Worm (Caenorhabditis elegans): Measurements from ENCODE around the gene C02F4.5.
A peak's percentile ranks its signal among the peaks of the same experiment; 100 is the strongest.

Gene C02F4.5

ce11 chrIV:10507586-10507985 is 16.4 kb downstream of the C02F4.5 start:
- TF ChIP-seq hmg-1.2 (GFP tag; IDR thresholded peaks at IDR 0.05) (no peak), dox-1 (GFP tag; IDR thresholded peaks at IDR 0.05) (no peak), Y67H2A.10 (GFP tag; conservative IDR thresholded peaks at IDR 0.05) (no peak), let-526 (GFP tag; IDR thresholded peaks at IDR 0.05) (no peak), lin-40 (tag; optimal IDR thresholded peaks at IDR 0.05) (peak; percentile 12), ztf-28 (GFP tag; IDR thresholded peaks at IDR 0.05) (no peak), athp-1 (tag; optimal IDR thresholded peaks at IDR 0.05) (no peak)

- 0 out of 2 replicates have a peak, but pooled peaks have one; percentile 60 for TF ChIP-seq cebp-2 (GFP tag; IDR thresholded peaks at IDR 0.05)
- no peak for TF ChIP-seq Y79H2A.3 (GFP tag; conservative IDR thresholded peaks at IDR 0.05)
Observed at ce11 chrIV:10506016-10506415, 17.9 kb downstream of the C02F4.5 start.

- TF ChIP-seq ztf-3 (GFP tag; optimal IDR thresholded peaks at IDR 0.05) (no peak), ZK185.1 (tag; optimal IDR thresholded peaks at IDR 0.05; ENCODE audit: poor library complexity, severe bottlenecking) (no peak), let-526 (GFP tag; IDR thresholded peaks at IDR 0.05) (no peak), nhr-120 (GFP tag; IDR thresholded peaks at IDR 0.05) (no peak), unc-130 (GFP tag; optimal IDR thresholded peaks at IDR 0.05) (no peak), ama-1 (optimal IDR thresholded peaks at IDR 0.05) (no peak), ama-1 (GFP tag; optimal IDR thresholded peaks at IDR 0.05) (no peak), mxl-1 (tag; optimal IDR thresholded peaks at IDR 0.05) (no peak), hrde-1 (tag; optimal IDR thresholded peaks at IDR 0.05; ENCODE audit: borderline replicate concordance) (no peak), F57C9.4 (tag; optimal IDR thresholded peaks at IDR 0.05) (no peak)
Observed at ce11 chrIV:10505016-10505415, 18.9 kb downstream of the C02F4.5 start.

ce11 chrIV:10503750-10504232 is 20.2 kb downstream of the C02F4.5 start:
- TF ChIP-seq bed-1 (GFP tag; IDR thresholded peaks at IDR 0.05), result no peak
- peak; percentile 73 for TF ChIP-seq egrh-3 (GFP tag; IDR thresholded peaks at IDR 0.05)
- no peak for TF ChIP-seq lin-26 (GFP tag; IDR thresholded peaks at IDR 0.05)
- peak; percentile 14 for TF ChIP-seq ztf-18 (tag; optimal IDR thresholded peaks at IDR 0.05)
- TF ChIP-seq mcd-1 (GFP tag; IDR thresholded peaks at IDR 0.05), result peak; percentile 23; the same call in 1 of the 2 replicates
- peak; percentile 32 for TF ChIP-seq somi-1 (GFP tag; optimal IDR thresholded peaks at IDR 0.05)
- peak; percentile 98 for TF ChIP-seq zfh-2 (GFP tag; conservative IDR thresholded peaks at IDR 0.05)
- peak; percentile 17 for TF ChIP-seq lin-54 (GFP tag; optimal IDR thresholded peaks at IDR 0.05)
- peak; percentile 24 for TF ChIP-seq chd-7 (tag; optimal IDR thresholded peaks at IDR 0.05)
- TF ChIP-seq egl-18 (GFP tag; IDR thresholded peaks at IDR 0.05), result 0 out of 2 replicates have a peak, but pooled peaks have one; percentile 2
- peak; percentile 42 for TF ChIP-seq hmg-1.2 (GFP tag; IDR thresholded peaks at IDR 0.05)
- peak in 1 of 2 experiments; percentile 15 for TF ChIP-seq let-607 (tag; optimal IDR thresholded peaks at IDR 0.05)
- TF ChIP-seq lin-35 (GFP tag; optimal IDR thresholded peaks at IDR 0.05), result no peak
- peak; percentile 71 for TF ChIP-seq K12H6.12 (tag; optimal IDR thresholded peaks at IDR 0.05)
- TF ChIP-seq B0336.3 (GFP tag; IDR thresholded peaks at IDR 0.05), result peak; percentile 25; the same call in 1 of the 2 replicates
- peak; percentile 24 for TF ChIP-seq nhr-80 (tag; optimal IDR thresholded peaks at IDR 0.05)
- TF ChIP-seq athp-1 (tag; optimal IDR thresholded peaks at IDR 0.05), result peak; percentile 4
- TF ChIP-seq attf-5 (GFP tag; optimal IDR thresholded peaks at IDR 0.05), result peak; percentile 55
- peak; percentile 29 for TF ChIP-seq lin-40 (tag; optimal IDR thresholded peaks at IDR 0.05)
- TF ChIP-seq F52B5.7 (tag; optimal IDR thresholded peaks at IDR 0.05), result no peak
- peak; percentile 71 for TF ChIP-seq ceh-27 (GFP tag; optimal IDR thresholded peaks at IDR 0.05)
- no peak for TF ChIP-seq madf-3 (GFP tag; IDR thresholded peaks at IDR 0.05)
- TF ChIP-seq Y53G8AR.9 (GFP tag; conservative IDR thresholded peaks at IDR 0.05), result no peak
- TF ChIP-seq dox-1 (GFP tag; IDR thresholded peaks at IDR 0.05), result peak; percentile 68
- no peak; the same call in 1 of the 2 replicates for TF ChIP-seq cebp-1 (GFP tag; IDR thresholded peaks at IDR 0.05)
- peak; percentile 71 for TF ChIP-seq cebp-1 (tag; optimal IDR thresholded peaks at IDR 0.05)
- TF ChIP-seq snpc-4 (GFP tag; optimal IDR thresholded peaks at IDR 0.05), result no peak
- peak in 1 of 4 experiments; percentile 28 for TF ChIP-seq snpc-4 (tag; optimal IDR thresholded peaks at IDR 0.05)
